Fruit fly (Drosophila melanogaster) S2 (cell line): ENCODE measurements around the gene GstD4.

ENCODE experiments used
- CG8478 ChIP-seq: fragments of >200 bp; optimal IDR thresholded peaks from 2 replicates; lab custom pipeline; 2018
- CTCF ChIP-seq, 2 experiments: fragments of >200 bp; optimal IDR thresholded peaks; 2 replicates each; lab custom pipeline; 2018

DNA sequence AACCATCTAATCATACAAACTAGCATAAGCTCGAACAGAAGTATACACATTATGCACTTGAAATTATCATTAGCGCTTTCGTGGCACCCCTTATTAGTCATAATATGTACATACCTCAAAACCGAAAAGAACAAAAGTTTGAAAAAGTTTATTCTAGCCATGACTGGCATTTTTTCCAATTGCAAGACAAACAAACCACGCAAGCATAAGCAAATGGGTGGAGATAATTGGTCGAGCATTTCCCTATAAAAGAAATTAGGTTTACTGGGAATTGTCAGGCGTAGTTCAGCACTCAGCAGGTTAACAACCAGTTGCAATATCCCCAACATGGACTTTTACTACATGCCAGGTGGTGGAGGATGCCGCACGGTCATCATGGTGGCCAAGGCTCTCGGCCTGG lies 2.2 kb upstream of the GstD4 start, which contains the start of gene GstD2:
- no peak for TF ChIP-seq CTCF (optimal IDR thresholded peaks at IDR 0.05; lab: Kevin White, UChicago)
- TF ChIP-seq CG8478 = no peak
